Worm (Caenorhabditis elegans) whole organism, midembryonic: ENCODE results near the gene srbc-5.

Source experiments
- T22C8.4 ChIP-seq: fragments of 200-800 bp; sonication (Bioruptor generic); IDR thresholded peaks from 2 replicates; pipeline ENCODE4 v1.3.6; 2022; ENCODE audit warnings: missing genetic modification characterization, missing compliant biosample characterization
- flt-1 ChIP-seq: fragments of 200-800 bp; sonication (Bioruptor generic); IDR thresholded peaks from 2 replicates; pipeline ENCODE4 v1.3.6; 2022; ENCODE audit warnings: missing genetic modification characterization, missing compliant biosample characterization
- klf-2 ChIP-seq: fragments of 200-800 bp; sonication (Bioruptor generic); conservative IDR thresholded peaks from 2 replicates; pipeline ENCODE4 v1.3.6; 2022; ENCODE audit warnings: missing genetic modification reagents, missing genetic modification characterization, missing compliant biosample characterization
- med-1 ChIP-seq: sonication (generic microtip); optimal IDR thresholded peaks from 2 replicates; lab custom pipeline; 2017; ENCODE audit warnings: missing genetic modification characterization, mild to moderate bottlenecking, missing compliant biosample characterization, antibody characterized with exemption, missing genetic modification reagents; ENCODE audit not compliant: insufficient read depth
- ref-1 ChIP-seq: fragments of 200-800 bp; sonication (Bioruptor generic); conservative IDR thresholded peaks from 2 replicates; pipeline ENCODE4 v1.3.6; 2022; ENCODE audit warnings: missing genetic modification reagents, missing genetic modification characterization, missing compliant biosample characterization
- tab-1 ChIP-seq: fragments of 200-800 bp; sonication (Bioruptor generic); IDR thresholded peaks from 2 replicates; pipeline ENCODE4 v1.3.6; 2022; ENCODE audit warnings: missing genetic modification characterization, missing compliant biosample characterization
- ztf-23 ChIP-seq: fragments of 200-800 bp; sonication (Bioruptor generic); IDR thresholded peaks from 2 replicates; pipeline ENCODE4 v1.3.6; 2022; ENCODE audit warnings: missing genetic modification reagents, missing genetic modification characterization, missing compliant biosample characterization
- ztf-29 ChIP-seq: fragments of 200-800 bp; sonication (Bioruptor generic); IDR thresholded peaks from 2 replicates; pipeline ENCODE4 v1.3.6; 2022; ENCODE audit warnings: missing genetic modification reagents, missing genetic modification characterization, missing compliant biosample characterization

- no peak for TF ChIP-seq T22C8.4 (GFP tag; lab: Robert Waterston, UW)
- no peak for TF ChIP-seq flt-1 (GFP tag; lab: Robert Waterston, UW)
- TF ChIP-seq ref-1 (GFP tag; lab: Robert Waterston, UW): no peak
- TF ChIP-seq ztf-29 (GFP tag; lab: Robert Waterston, UW): no peak
- TF ChIP-seq med-1: no peak
- no peak for TF ChIP-seq tab-1 (GFP tag; lab: Robert Waterston, UW)
- TF ChIP-seq klf-2 (GFP tag; lab: Robert Waterston, UW): no peak
- no peak for TF ChIP-seq ztf-23 (GFP tag; lab: Robert Waterston, UW)
Measured at ce11 chrV:3288134-3288533, 28.0 kb downstream of the srbc-5 start.
